Fruit fly (Drosophila melanogaster) Kc167 (cell line): ENCODE data around the gene Neurl4.

Experiments
- Myc ChIP-seq: fragments of >200 bp; optimal IDR thresholded peaks from 2 replicates; lab custom pipeline; 2017; ENCODE audit warnings: missing external identifiers
- Sin3A ChIP-seq: fragments of >200 bp; optimal IDR thresholded peaks from 2 replicates; lab custom pipeline; 2018; ENCODE audit warnings: missing external identifiers
- h ChIP-seq: fragments of >200 bp; optimal IDR thresholded peaks from 3 replicates; lab custom pipeline; 2018; ENCODE audit warnings: missing external identifiers
- insv ChIP-seq: fragments of >200 bp; optimal IDR thresholded peaks from 3 replicates; lab custom pipeline; 2018; ENCODE audit warnings: missing external identifiers
- psq ChIP-seq: fragments of >200 bp; optimal IDR thresholded peaks from 2 replicates; lab custom pipeline; 2017; ENCODE audit warnings: missing external identifiers
- ttk ChIP-seq: sonication (Bioruptor generic); optimal IDR thresholded peaks from 2 replicates; lab custom pipeline; 2017; ENCODE audit warnings: missing external identifiers

Neurl4 gene

DNA sequence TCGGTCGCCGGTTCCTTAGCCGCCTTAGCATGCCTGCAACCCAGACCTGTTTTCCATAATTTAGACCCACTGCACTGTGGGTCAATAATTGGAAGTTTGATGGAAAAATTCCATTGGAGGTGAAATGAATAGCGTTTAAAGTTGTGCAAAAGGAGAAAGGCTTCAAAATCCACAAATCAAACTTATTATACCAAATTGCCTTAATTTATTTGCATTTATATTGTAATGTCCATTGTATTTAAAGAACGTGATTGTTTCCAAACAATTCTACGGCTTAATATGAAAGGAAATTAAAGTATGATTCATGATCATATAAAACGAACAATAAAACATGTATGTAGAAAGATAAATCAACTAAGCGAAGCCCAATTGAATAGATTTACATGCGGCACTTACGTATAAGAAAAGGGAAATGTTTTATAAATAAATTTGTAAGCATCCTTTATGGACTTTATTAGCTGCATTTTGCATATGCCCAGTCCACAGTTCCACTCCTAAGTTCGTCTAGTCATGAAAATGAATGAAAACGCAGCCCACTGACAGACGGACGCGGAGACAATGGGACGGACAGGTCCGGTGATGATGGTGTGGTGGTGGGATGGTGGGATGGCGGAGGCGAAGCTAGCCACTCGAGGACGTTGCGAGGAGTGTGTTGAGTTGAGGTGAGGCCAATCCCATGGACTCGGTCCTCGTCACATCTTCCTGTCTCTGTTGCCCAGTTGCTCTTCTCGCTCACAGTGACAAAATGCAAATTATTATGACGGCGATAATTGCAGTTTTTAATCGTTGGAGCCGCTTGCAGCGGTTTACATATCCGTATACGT, 13.8 kb upstream of the Neurl4 start:
- TF ChIP-seq ttk (lab: Kevin White, UChicago) (no peak), insv (lab: Kevin White, UChicago) (no peak), Myc (no peak), Sin3A (lab: Kevin White, UChicago) (no peak), h (lab: Kevin White, UChicago) (no peak), psq (lab: Kevin White, UChicago) (no peak)

- TF ChIP-seq ttk (lab: Kevin White, UChicago): no peak
- TF ChIP-seq psq (lab: Kevin White, UChicago): no peak
- no peak for TF ChIP-seq h (lab: Kevin White, UChicago)
- no peak for TF ChIP-seq insv (lab: Kevin White, UChicago)
- TF ChIP-seq Sin3A (lab: Kevin White, UChicago): no peak
- no peak for TF ChIP-seq Myc
Measured at dm6 chr3L:14062702-14063101, 13.0 kb upstream of the Neurl4 start.

- no peak for TF ChIP-seq h (lab: Kevin White, UChicago)
- no peak for TF ChIP-seq insv (lab: Kevin White, UChicago)
- TF ChIP-seq Myc: no peak
- no peak for TF ChIP-seq ttk (lab: Kevin White, UChicago)
- TF ChIP-seq psq (lab: Kevin White, UChicago): no peak
- TF ChIP-seq Sin3A (lab: Kevin White, UChicago): no peak
Measured at dm6 chr3L:14059266-14059974, 9.7 kb upstream of the Neurl4 start.

DNA sequence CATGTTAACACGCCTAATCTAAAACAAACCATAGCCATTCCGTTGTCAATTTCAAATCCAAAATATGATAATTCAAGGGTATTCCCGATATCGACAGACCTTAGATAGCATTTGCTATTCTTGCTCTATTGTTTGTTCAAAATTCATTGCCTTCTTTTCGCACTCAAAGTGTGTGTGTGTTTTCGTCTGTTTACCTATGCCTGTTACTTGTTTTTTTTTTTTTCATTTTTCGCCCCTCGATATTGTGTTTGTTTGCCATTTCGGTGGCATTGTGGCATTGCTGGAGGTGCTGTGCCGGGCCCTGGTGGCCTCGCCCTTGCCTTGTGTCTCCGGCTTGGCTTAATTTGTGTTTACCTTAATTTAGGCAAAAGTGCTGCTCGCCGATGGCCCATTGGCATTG, 7.1 kb upstream of the Neurl4 start:
- no peak for TF ChIP-seq ttk (lab: Kevin White, UChicago)
- no peak for TF ChIP-seq Sin3A (lab: Kevin White, UChicago)
- TF ChIP-seq Myc: no peak
- no peak for TF ChIP-seq insv (lab: Kevin White, UChicago)
- no peak for TF ChIP-seq h (lab: Kevin White, UChicago)
- no peak for TF ChIP-seq psq (lab: Kevin White, UChicago)

- TF ChIP-seq insv (lab: Kevin White, UChicago) (no peak), Myc (no peak), psq (lab: Kevin White, UChicago) (no peak), h (lab: Kevin White, UChicago) (no peak), ttk (lab: Kevin White, UChicago) (no peak), Sin3A (lab: Kevin White, UChicago) (no peak)
Measured at dm6 chr3L:14055815-14056516, 6.3 kb upstream of the Neurl4 start.

DNA sequence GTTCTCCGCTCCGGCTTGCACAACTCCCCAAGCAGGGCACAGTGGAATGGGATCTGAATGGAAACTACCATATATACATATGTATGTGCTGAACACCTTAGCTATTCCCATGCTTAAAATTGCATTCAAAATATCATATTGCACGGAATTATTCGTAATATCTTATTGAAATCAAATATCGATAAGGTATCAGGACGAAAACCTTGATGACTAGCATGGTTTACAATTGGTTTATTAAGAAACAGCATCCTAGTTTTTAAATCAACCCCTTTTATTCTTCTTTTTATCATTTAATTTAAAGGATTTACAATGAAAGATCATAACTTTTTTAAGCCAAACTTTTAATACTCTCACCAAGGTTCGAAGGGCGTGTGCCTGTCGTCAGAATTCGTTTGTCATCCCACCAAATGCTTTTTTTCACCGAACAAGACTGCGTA, 5.6 kb upstream of the Neurl4 start:
- TF ChIP-seq ttk (lab: Kevin White, UChicago): no peak
- no peak for TF ChIP-seq Myc
- TF ChIP-seq insv (lab: Kevin White, UChicago): no peak
- no peak for TF ChIP-seq Sin3A (lab: Kevin White, UChicago)
- no peak for TF ChIP-seq h (lab: Kevin White, UChicago)

dm6 chr3L:14053806-14054205, 4.1 kb upstream of the Neurl4 start:
- TF ChIP-seq insv (lab: Kevin White, UChicago) (no peak), psq (lab: Kevin White, UChicago) (no peak), Sin3A (lab: Kevin White, UChicago) (no peak), ttk (lab: Kevin White, UChicago) (no peak), h (lab: Kevin White, UChicago) (no peak), Myc (no peak)

- TF ChIP-seq Sin3A (lab: Kevin White, UChicago) (no peak), Myc (no peak), insv (lab: Kevin White, UChicago) (no peak), psq (lab: Kevin White, UChicago) (no peak), h (lab: Kevin White, UChicago) (no peak), ttk (lab: Kevin White, UChicago) (no peak)
Measured at dm6 chr3L:14053073-14053643, 3.5 kb upstream of the Neurl4 start, which contains the start of the genes CG13484 and Frl. Gene CG13484, minus strand, starts transcription at chr3L:14053079. Gene Frl, plus strand, starts transcription at chr3L:14053215.

- TF ChIP-seq h (lab: Kevin White, UChicago): no peak
- TF ChIP-seq insv (lab: Kevin White, UChicago): no peak
- no peak for TF ChIP-seq Sin3A (lab: Kevin White, UChicago)
- TF ChIP-seq ttk (lab: Kevin White, UChicago): no peak
- TF ChIP-seq psq (lab: Kevin White, UChicago): no peak
- no peak for TF ChIP-seq Myc
Measured at dm6 chr3L:14050944-14051548, 1.4 kb upstream of the Neurl4 start, which contains the start of gene CG6833. Gene CG6833, plus strand, starts transcription at chr3L:14051206.
